Fruit fly (Drosophila melanogaster) whole organism, embryonic: Measurements from ENCODE around the gene CG34117.

ENCODE experiments used
- CG10565 ChIP-seq: fragments of 200-800 bp; sonication (Bioruptor generic); optimal IDR thresholded peaks from 3 replicates; lab custom pipeline; 2016; ENCODE audit warnings: missing biosample characterization, mild to moderate bottlenecking, missing genetic modification characterization
- CG10959 ChIP-seq: fragments of 200-800 bp; sonication (Bioruptor generic); IDR thresholded peaks from 2 replicates; pipeline ENCODE4 v1.3.6; 2022; ENCODE audit warnings: missing biosample characterization, missing genetic modification characterization
- CG11247 ChIP-seq: fragments of 200-800 bp; sonication (Bioruptor generic); IDR thresholded peaks from 2 replicates; pipeline ENCODE4 v1.3.6; 2022; ENCODE audit warnings: missing biosample characterization, missing genetic modification characterization
- CG13775 ChIP-seq: fragments of 200-800 bp; sonication (Bioruptor generic); optimal IDR thresholded peaks from 3 replicates; lab custom pipeline; 2017; ENCODE audit warnings: missing biosample characterization, mild to moderate bottlenecking, missing genetic modification characterization
- CG14667 ChIP-seq: fragments of 200-800 bp; sonication (Bioruptor generic); IDR thresholded peaks from 2 replicates; pipeline ENCODE4 v1.3.6; 2022; ENCODE audit warnings: missing biosample characterization, missing genetic modification characterization
- CG15011 ChIP-seq: fragments of 200-800 bp; sonication (Bioruptor generic); optimal IDR thresholded peaks from 3 replicates; lab custom pipeline; 2018; ENCODE audit warnings: missing biosample characterization, mild to moderate bottlenecking, missing genetic modification characterization
- CG15514 ChIP-seq: fragments of 200-800 bp; sonication (Bioruptor generic); optimal IDR thresholded peaks from 3 replicates; lab custom pipeline; 2017; ENCODE audit warnings: missing biosample characterization, missing genetic modification characterization, mild to moderate bottlenecking, moderate library complexity, missing genetic modification reagents
- CG1647 ChIP-seq: fragments of 200-800 bp; sonication (Bioruptor generic); optimal IDR thresholded peaks from 3 replicates; lab custom pipeline; 2016; ENCODE audit warnings: missing biosample characterization, missing genetic modification characterization
- CG16779 ChIP-seq: fragments of 200-800 bp; sonication (Bioruptor generic); IDR thresholded peaks from 2 replicates; pipeline ENCODE4 v1.3.6; 2022; ENCODE audit warnings: missing biosample characterization, missing genetic modification characterization
- CG16813 ChIP-seq: fragments of 200-800 bp; sonication (Bioruptor generic); IDR thresholded peaks from 3 replicates; pipeline ENCODE4 v1.3.6; 2022; ENCODE audit warnings: missing biosample characterization, missing genetic modification characterization; ENCODE audit not compliant: partially characterized antibody
- CG17802 ChIP-seq: fragments of 200-800 bp; sonication (Bioruptor generic); optimal IDR thresholded peaks from 2 replicates; lab custom pipeline; 2018; ENCODE audit warnings: missing biosample characterization, mild to moderate bottlenecking, missing genetic modification characterization, moderate library complexity
- CG2678 ChIP-seq: fragments of 200-800 bp; sonication (Bioruptor generic); optimal IDR thresholded peaks from 3 replicates; lab custom pipeline; 2019; ENCODE audit warnings: missing biosample characterization, mild to moderate bottlenecking, missing genetic modification characterization, moderate library complexity
- CG34376 ChIP-seq: fragments of 200-800 bp; sonication (Bioruptor generic); optimal IDR thresholded peaks from 2 replicates; lab custom pipeline; 2018; ENCODE audit warnings: missing biosample characterization, mild to moderate bottlenecking, missing genetic modification characterization
- CG3847 ChIP-seq: fragments of 200-800 bp; sonication (Bioruptor generic); IDR thresholded peaks from 2 replicates; pipeline ENCODE4 v1.3.6; 2022; ENCODE audit warnings: missing biosample characterization, missing genetic modification characterization
- CG4707 ChIP-seq: fragments of 200-800 bp; sonication (Bioruptor generic); optimal IDR thresholded peaks from 2 replicates; lab custom pipeline; 2018; ENCODE audit warnings: missing biosample characterization, mild to moderate bottlenecking, missing genetic modification characterization, moderate library complexity
- CG6272 ChIP-seq: fragments of 200-800 bp; sonication (Bioruptor generic); IDR thresholded peaks from 2 replicates; pipeline ENCODE4 v1.3.6; 2022; ENCODE audit warnings: missing biosample characterization, missing genetic modification characterization
- CG6689 ChIP-seq: fragments of 200-800 bp; sonication (Bioruptor generic); IDR thresholded peaks from 2 replicates; pipeline ENCODE4 v1.3.6; 2022; ENCODE audit warnings: missing biosample characterization, missing genetic modification characterization
- CG9215 ChIP-seq: fragments of 200-800 bp; sonication (Bioruptor generic); IDR thresholded peaks from 2 replicates; pipeline ENCODE4 v1.3.6; 2022; ENCODE audit warnings: missing biosample characterization, missing genetic modification characterization
- CG9797 ChIP-seq: fragments of 200-800 bp; sonication (Bioruptor generic); optimal IDR thresholded peaks from 3 replicates; lab custom pipeline; 2018; ENCODE audit warnings: missing biosample characterization, mild to moderate bottlenecking, missing genetic modification characterization
- CkIIα-i1 ChIP-seq: fragments of 200-800 bp; sonication (Bioruptor generic); IDR thresholded peaks from 2 replicates; pipeline ENCODE4 v1.3.6; 2022; ENCODE audit warnings: missing biosample characterization, missing genetic modification characterization
- CrebB ChIP-seq: fragments of 200-800 bp; sonication (Bioruptor generic); optimal IDR thresholded peaks from 3 replicates; lab custom pipeline; 2018; ENCODE audit warnings: missing biosample characterization, mild to moderate bottlenecking, missing genetic modification characterization
- E2f2 ChIP-seq: fragments of 200-800 bp; sonication (Bioruptor generic); IDR thresholded peaks from 2 replicates; pipeline ENCODE4 v1.3.6; 2022; ENCODE audit warnings: missing biosample characterization, missing genetic modification characterization
- ERR ChIP-seq: fragments of 200-800 bp; sonication (Bioruptor generic); optimal IDR thresholded peaks from 2 replicates; lab custom pipeline; 2016; ENCODE audit warnings: missing biosample characterization, missing genetic modification characterization
- HLHmδ ChIP-seq: fragments of 200-800 bp; sonication (Bioruptor generic); optimal IDR thresholded peaks from 2 replicates; lab custom pipeline; 2018; ENCODE audit warnings: missing biosample characterization, mild to moderate bottlenecking, missing genetic modification characterization, moderate library complexity
- Hand ChIP-seq: fragments of 200-800 bp; sonication (Bioruptor generic); optimal IDR thresholded peaks from 2 replicates; lab custom pipeline; 2017; ENCODE audit warnings: mild to moderate bottlenecking, missing biosample characterization, missing genetic modification reagents, missing genetic modification characterization
- MTF-1 ChIP-seq: fragments of 200-800 bp; sonication (Bioruptor generic); optimal IDR thresholded peaks from 2 replicates; lab custom pipeline; 2018; ENCODE audit warnings: missing biosample characterization, mild to moderate bottlenecking, missing genetic modification characterization, borderline replicate concordance
- NC2α ChIP-seq: fragments of 200-800 bp; sonication (Bioruptor generic); optimal IDR thresholded peaks from 2 replicates; lab custom pipeline; 2016; ENCODE audit warnings: missing biosample characterization, missing genetic modification characterization
- NK7.1 ChIP-seq: fragments of 200-800 bp; sonication (Bioruptor generic); optimal IDR thresholded peaks from 3 replicates; lab custom pipeline; 2016; ENCODE audit warnings: missing biosample characterization, missing genetic modification characterization
- NfI ChIP-seq: fragments of 200-800 bp; sonication (Bioruptor generic); optimal IDR thresholded peaks from 3 replicates; lab custom pipeline; 2018; ENCODE audit warnings: missing biosample characterization, mild to moderate bottlenecking, missing genetic modification characterization, moderate library complexity
- Oaz ChIP-seq: fragments of 200-800 bp; sonication (Bioruptor generic); IDR thresholded peaks from 2 replicates; pipeline ENCODE4 v1.3.6; 2022; ENCODE audit warnings: missing biosample characterization, missing genetic modification characterization
- Six4 ChIP-seq: fragments of 200-800 bp; sonication (Bioruptor generic); optimal IDR thresholded peaks from 2 replicates; lab custom pipeline; 2016; ENCODE audit warnings: missing biosample characterization, missing genetic modification characterization
- Sry-δ ChIP-seq: fragments of 200-800 bp; sonication (Bioruptor generic); optimal IDR thresholded peaks from 2 replicates; lab custom pipeline; 2016; ENCODE audit warnings: missing biosample characterization, missing genetic modification characterization
- ac ChIP-seq: fragments of 200-800 bp; sonication (Bioruptor generic); optimal IDR thresholded peaks from 3 replicates; lab custom pipeline; 2017; ENCODE audit warnings: missing biosample characterization, mild to moderate bottlenecking, missing genetic modification characterization
- bcd ChIP-seq: fragments of 200-800 bp; sonication (Bioruptor generic); optimal IDR thresholded peaks from 2 replicates; lab custom pipeline; 2017; ENCODE audit warnings: missing biosample characterization, mild to moderate bottlenecking, missing genetic modification characterization
- caup ChIP-seq: fragments of 200-800 bp; sonication (Bioruptor generic); optimal IDR thresholded peaks from 3 replicates; lab custom pipeline; 2017; ENCODE audit warnings: missing biosample characterization, mild to moderate bottlenecking, missing genetic modification characterization, moderate library complexity; ENCODE audit not compliant: severe bottlenecking
- croc ChIP-seq: fragments of 200-800 bp; sonication (Bioruptor generic); conservative IDR thresholded peaks from 3 replicates; pipeline ENCODE4 v1.3.6; 2022; ENCODE audit warnings: missing biosample characterization, missing genetic modification characterization
- crol ChIP-seq: fragments of 200-800 bp; sonication (Bioruptor generic); IDR thresholded peaks from 2 replicates; pipeline ENCODE4 v1.3.6; 2022; ENCODE audit warnings: missing biosample characterization, missing genetic modification characterization
- dmrt99B ChIP-seq: fragments of 200-800 bp; sonication (Bioruptor generic); optimal IDR thresholded peaks from 2 replicates; lab custom pipeline; 2018; ENCODE audit warnings: missing biosample characterization, mild to moderate bottlenecking, missing genetic modification characterization, moderate library complexity
- en ChIP-seq: fragments of 200-800 bp; sonication (Bioruptor generic); optimal IDR thresholded peaks from 2 replicates; lab custom pipeline; 2016; ENCODE audit warnings: missing biosample characterization, missing genetic modification characterization
- ewg ChIP-seq: fragments of 200-800 bp; sonication (Bioruptor generic); optimal IDR thresholded peaks from 3 replicates; lab custom pipeline; 2017; ENCODE audit warnings: mild to moderate bottlenecking, missing biosample characterization, missing genetic modification reagents, missing genetic modification characterization
- eyg ChIP-seq: fragments of 200-800 bp; sonication (Bioruptor generic); optimal IDR thresholded peaks from 3 replicates; lab custom pipeline; 2016; ENCODE audit warnings: missing biosample characterization, missing genetic modification characterization
- kni ChIP-seq: fragments of 200-800 bp; sonication (Bioruptor generic); optimal IDR thresholded peaks from 3 replicates; lab custom pipeline; 2017; ENCODE audit warnings: mild to moderate bottlenecking, missing biosample characterization, missing genetic modification reagents, missing genetic modification characterization
- lbe ChIP-seq: fragments of 200-800 bp; sonication (Bioruptor generic); optimal IDR thresholded peaks from 2 replicates; lab custom pipeline; 2016; ENCODE audit warnings: missing biosample characterization, mild to moderate bottlenecking, missing genetic modification characterization
- lilli ChIP-seq: fragments of 200-800 bp; sonication (Bioruptor generic); optimal IDR thresholded peaks from 3 replicates; lab custom pipeline; 2016; ENCODE audit warnings: missing biosample characterization, missing genetic modification characterization
- mirr ChIP-seq: fragments of 200-800 bp; sonication (Bioruptor generic); optimal IDR thresholded peaks from 3 replicates; lab custom pipeline; 2018; ENCODE audit warnings: missing biosample characterization, mild to moderate bottlenecking, missing genetic modification characterization
- pfk ChIP-seq: fragments of 200-800 bp; sonication (Bioruptor generic); optimal IDR thresholded peaks from 2 replicates; lab custom pipeline; 2018; ENCODE audit warnings: missing biosample characterization, mild to moderate bottlenecking, missing genetic modification characterization, moderate library complexity
- prd ChIP-seq, 3 experiments: fragments of >200 bp in 2 of 3; fragments of 200-800 bp in 1 of 3; sonication (Bioruptor generic) in 1 of 3; optimal IDR thresholded peaks in 2 of 3; IDR thresholded peaks in 1 of 3; 2 replicates in 2 of 3; 3 replicates in 1 of 3; pipeline versions ENCODE4 v1.3.6 to Lab custom; 2017 to 2022; ENCODE audit warnings: missing biosample characterization in 1 of 3, missing genetic modification characterization in 1 of 3
- repo ChIP-seq: fragments of 200-800 bp; sonication (Bioruptor generic); optimal IDR thresholded peaks from 2 replicates; lab custom pipeline; 2016; ENCODE audit warnings: missing biosample characterization, missing genetic modification characterization
- row ChIP-seq: fragments of 200-800 bp; sonication (Bioruptor generic); IDR thresholded peaks from 3 replicates; pipeline ENCODE4 v1.3.6; 2022; ENCODE audit warnings: missing biosample characterization, missing genetic modification characterization
- vvl ChIP-seq: fragments of 200-800 bp; sonication (Bioruptor generic); IDR thresholded peaks from 2 replicates; pipeline ENCODE4 v1.3.6; 2022; ENCODE audit warnings: missing biosample characterization, missing genetic modification characterization

Gene CG34117

dm6 chr3R:9436358-9436972, 36.6 kb upstream of the CG34117 start (continued):
- TF ChIP-seq Oaz = no peak
- peak; percentile 56 for TF ChIP-seq kni (GFP tag; lab: Kevin White, UChicago)
- TF ChIP-seq CG9797 = no peak
- no peak for TF ChIP-seq dmrt99B (tag; lab: Kevin White, UChicago)
- TF ChIP-seq caup (GFP tag; lab: Kevin White, UChicago) = no peak
- TF ChIP-seq NfI (GFP tag; lab: Kevin White, UChicago) = peak; percentile 6
- no peak for TF ChIP-seq CG4707
- TF ChIP-seq MTF-1 (GFP tag; lab: Kevin White, UChicago) = no peak
- no peak for TF ChIP-seq ac (GFP tag; lab: Kevin White, UChicago)
- TF ChIP-seq CG34376 = peak; percentile 92
- no peak for TF ChIP-seq CrebB
- peak; percentile 78 for TF ChIP-seq mirr
- TF ChIP-seq Sry-δ (GFP tag; lab: Kevin White, UChicago) = no peak
- TF ChIP-seq eyg (GFP tag; lab: Kevin White, UChicago) = no peak
- peak; percentile 35 for TF ChIP-seq lilli
- TF ChIP-seq CkIIα-i1 (GFP tag; lab: Robert Waterston, UW) = no peak
- no peak for TF ChIP-seq repo
- no peak for TF ChIP-seq CG6689
- TF ChIP-seq CG3847 (GFP tag; lab: Robert Waterston, UW) = no peak
- peak; percentile 28 for TF ChIP-seq CG15514 (GFP tag; lab: Kevin White, UChicago)
- no peak for TF ChIP-seq lbe (GFP tag; lab: Kevin White, UChicago)
- no peak; the same call in 2 of the 3 replicates for TF ChIP-seq row (GFP tag; lab: Robert Waterston, UW)
- TF ChIP-seq CG6272 (GFP tag; lab: Robert Waterston, UW) = no peak
- no peak for TF ChIP-seq NC2α (GFP tag; lab: Kevin White, UChicago)
- TF ChIP-seq Hand (GFP tag; lab: Kevin White, UChicago) = peak; percentile 39
- TF ChIP-seq croc (GFP tag; lab: Robert Waterston, UW) = no peak
- no peak for TF ChIP-seq ERR (GFP tag; lab: Kevin White, UChicago)
- no peak for TF ChIP-seq CG10565 (GFP tag; lab: Kevin White, UChicago)
- no peak for TF ChIP-seq CG13775 (GFP tag; lab: Kevin White, UChicago)
- TF ChIP-seq CG16779 = no peak
- TF ChIP-seq ewg (GFP tag; lab: Kevin White, UChicago) = no peak
- TF ChIP-seq CG2678 (tag; lab: Kevin White, UChicago) = peak; percentile 5
- no peak for TF ChIP-seq pfk (GFP tag; lab: Kevin White, UChicago)
- TF ChIP-seq CG11247 (GFP tag; lab: Robert Waterston, UW) = no peak
- no peak for TF ChIP-seq CG10959 (GFP tag; lab: Robert Waterston, UW)
- TF ChIP-seq NK7.1 = peak; percentile 15
- TF ChIP-seq prd (optimal IDR thresholded peaks at IDR 0.05; lab: Kevin White, UChicago) = no peak
- TF ChIP-seq prd (GFP tag; IDR thresholded peaks at IDR 0.05; lab: Robert Waterston, UW) = no peak
- TF ChIP-seq crol (GFP tag; lab: Robert Waterston, UW) = peak; percentile 92
- TF ChIP-seq CG14667 = no peak
- no peak for TF ChIP-seq CG15011
- no peak for TF ChIP-seq Six4 (GFP tag; lab: Kevin White, UChicago)
- peak; percentile 49 for TF ChIP-seq vvl (GFP tag; lab: Robert Waterston, UW)
- no peak; the same call in 2 of the 3 replicates for TF ChIP-seq CG16813 (GFP tag; lab: Robert Waterston, UW)
- TF ChIP-seq en = no peak
- no peak for TF ChIP-seq CG17802 (tag; lab: Kevin White, UChicago)
- no peak for TF ChIP-seq CG1647 (GFP tag; lab: Kevin White, UChicago)
- no peak for TF ChIP-seq CG9215 (GFP tag; lab: Robert Waterston, UW)
- no peak for TF ChIP-seq bcd (GFP tag; lab: Kevin White, UChicago)
- TF ChIP-seq E2f2 = no peak; the same call in 1 of the 2 replicates
- no peak for TF ChIP-seq HLHmδ (GFP tag; lab: Kevin White, UChicago)
